Worm (Caenorhabditis elegans) whole organism, L3 larva: ENCODE results near the gene C17F4.12.

Experiments used
- ZK546.5 ChIP-seq: sonication (generic microtip); optimal IDR thresholded peaks from 2 replicates; lab custom pipeline; 2017; ENCODE audit warnings: missing biosample characterization, missing genetic modification characterization
- ceh-16 ChIP-seq: sonication (generic microtip); optimal IDR thresholded peaks from 2 replicates; lab custom pipeline; 2017; ENCODE audit warnings: missing biosample characterization, missing genetic modification characterization
- daf-12 ChIP-seq: fragments of 150-350 bp; optimal IDR thresholded peaks from 2 replicates; lab custom pipeline; 2014; ENCODE audit warnings: missing biosample characterization, missing genetic modification reagents, missing genetic modification characterization
- elt-1 ChIP-seq: fragments of 150-350 bp; optimal IDR thresholded peaks from 2 replicates; lab custom pipeline; 2014; ENCODE audit warnings: missing biosample characterization, missing genetic modification characterization
- lin-15B ChIP-seq: fragments of 150-350 bp; optimal IDR thresholded peaks from 2 replicates; lab custom pipeline; 2014; ENCODE audit warnings: missing biosample characterization, missing genetic modification characterization
- nhr-11 ChIP-seq: fragments of 150-350 bp; optimal IDR thresholded peaks from 2 replicates; lab custom pipeline; 2014; ENCODE audit warnings: missing biosample characterization, missing genetic modification characterization
- nhr-77 ChIP-seq: fragments of 150-350 bp; optimal IDR thresholded peaks from 2 replicates; lab custom pipeline; 2014; ENCODE audit warnings: missing biosample characterization, missing genetic modification characterization
- pha-4 ChIP-seq: fragments of 150-350 bp; optimal IDR thresholded peaks from 2 replicates; lab custom pipeline; 2014; ENCODE audit warnings: missing biosample characterization, missing genetic modification reagents, missing genetic modification characterization
- ztf-11 ChIP-seq: fragments of 150-350 bp; optimal IDR thresholded peaks from 2 replicates; lab custom pipeline; 2014; ENCODE audit warnings: missing biosample characterization, missing genetic modification characterization

DNA sequence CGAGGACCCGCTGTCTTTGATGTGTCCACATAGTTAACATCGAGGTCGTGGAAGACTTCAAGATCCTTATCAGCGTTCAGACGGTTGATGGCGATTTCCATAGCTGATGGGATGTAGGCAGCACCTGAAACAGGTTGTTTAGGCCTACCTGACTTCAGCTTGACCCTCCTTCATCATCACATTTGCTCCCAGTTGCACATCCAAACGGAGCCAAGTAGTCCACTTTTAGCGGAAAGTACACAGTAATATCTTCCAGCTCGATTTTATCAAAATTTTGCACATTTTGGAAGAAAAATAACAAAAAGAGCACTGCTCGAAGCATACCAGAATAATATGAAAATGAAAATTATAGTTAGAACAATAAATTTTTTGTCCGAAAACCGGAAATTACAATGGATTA is 47.0 kb downstream of the C17F4.12 start, which contains the start of gene gcy-15:
- TF ChIP-seq pha-4 (tag; lab: Kevin White, UChicago) (no peak), lin-15B (tag; lab: Kevin White, UChicago) (no peak), elt-1 (no peak), ZK546.5 (no peak), nhr-77 (no peak), ceh-16 (no peak), nhr-11 (tag; lab: Kevin White, UChicago) (no peak), daf-12 (tag; lab: Kevin White, UChicago) (no peak), ztf-11 (no peak)
